Fruit fly (Drosophila melanogaster) whole organism, prepupa: ENCODE measurements around the gene ZnT86D.

Experiments used
- CG10631 ChIP-seq: fragments of 200-800 bp; sonication (Bioruptor generic); optimal IDR thresholded peaks from 2 replicates; lab custom pipeline; 2016; ENCODE audit warnings: missing biosample characterization, missing genetic modification characterization
- CG10669 ChIP-seq: fragments of 200-800 bp; sonication (Bioruptor generic); optimal IDR thresholded peaks from 3 replicates; lab custom pipeline; 2018; ENCODE audit warnings: missing biosample characterization, mild to moderate bottlenecking, missing genetic modification characterization, moderate library complexity
- CG11294 ChIP-seq: fragments of 200-800 bp; sonication (Bioruptor generic); IDR thresholded peaks from 2 replicates; pipeline ENCODE4 v1.3.6; 2022; ENCODE audit warnings: missing biosample characterization, missing genetic modification characterization
- CG11762 ChIP-seq: fragments of 200-800 bp; sonication (Bioruptor generic); optimal IDR thresholded peaks from 3 replicates; lab custom pipeline; 2016; ENCODE audit warnings: missing biosample characterization, missing genetic modification characterization; ENCODE audit not compliant: insufficient read depth
- CG11902 ChIP-seq: fragments of 200-800 bp; sonication (Bioruptor generic); optimal IDR thresholded peaks from 3 replicates; lab custom pipeline; 2016; ENCODE audit warnings: missing biosample characterization, missing genetic modification characterization
- CG15336 ChIP-seq: fragments of 200-800 bp; sonication (Bioruptor generic); IDR thresholded peaks from 2 replicates; pipeline ENCODE4 v1.3.6; 2022; ENCODE audit warnings: missing biosample characterization, missing genetic modification characterization
- CG16779 ChIP-seq: fragments of 200-800 bp; sonication (Bioruptor generic); optimal IDR thresholded peaks from 3 replicates; lab custom pipeline; 2017; ENCODE audit warnings: missing biosample characterization, mild to moderate bottlenecking, missing genetic modification characterization
- CG3032 ChIP-seq: fragments of 200-800 bp; optimal IDR thresholded peaks from 2 replicates; lab custom pipeline; 2019; ENCODE audit warnings: missing biosample characterization, mild to moderate bottlenecking, missing genetic modification characterization, moderate library complexity
- CG31627 ChIP-seq: fragments of 200-800 bp; sonication (Bioruptor generic); optimal IDR thresholded peaks from 3 replicates; lab custom pipeline; 2016; ENCODE audit warnings: missing biosample characterization, missing genetic modification characterization
- CG34406 ChIP-seq: fragments of 200-800 bp; sonication (Bioruptor generic); optimal IDR thresholded peaks from 3 replicates; lab custom pipeline; 2016; ENCODE audit warnings: missing biosample characterization, missing genetic modification characterization
- CG3919 ChIP-seq: fragments of 200-800 bp; sonication (Bioruptor generic); optimal IDR thresholded peaks from 3 replicates; lab custom pipeline; 2016; ENCODE audit warnings: missing biosample characterization, missing genetic modification characterization
- CG6163 ChIP-seq: fragments of 200-800 bp; sonication (Bioruptor generic); IDR thresholded peaks from 3 replicates; pipeline ENCODE4 v1.3.6; 2022; ENCODE audit warnings: missing biosample characterization, missing genetic modification characterization
- CG6792 ChIP-seq: fragments of 200-800 bp; sonication (Bioruptor generic); optimal IDR thresholded peaks from 3 replicates; lab custom pipeline; 2016; ENCODE audit warnings: missing biosample characterization, missing genetic modification characterization
- CG6854 ChIP-seq: fragments of 200-800 bp; sonication (Bioruptor generic); optimal IDR thresholded peaks from 2 replicates; lab custom pipeline; 2017; ENCODE audit warnings: missing biosample characterization, mild to moderate bottlenecking, missing genetic modification characterization
- CG7368 ChIP-seq: fragments of 200-800 bp; sonication (Bioruptor generic); optimal IDR thresholded peaks from 3 replicates; lab custom pipeline; 2016; ENCODE audit warnings: missing biosample characterization, missing genetic modification characterization
- CG8119 ChIP-seq: fragments of 200-800 bp; sonication (Bioruptor generic); IDR thresholded peaks from 3 replicates; pipeline ENCODE4 v1.3.6; 2022; ENCODE audit warnings: missing biosample characterization, missing genetic modification characterization
- CG8319 ChIP-seq: fragments of 200-800 bp; sonication (Bioruptor generic); optimal IDR thresholded peaks from 3 replicates; lab custom pipeline; 2016; ENCODE audit warnings: missing biosample characterization, missing genetic modification characterization
- CG8632 ChIP-seq: fragments of 200-800 bp; sonication (Bioruptor generic); optimal IDR thresholded peaks from 3 replicates; lab custom pipeline; 2016; ENCODE audit warnings: missing biosample characterization, missing genetic modification characterization
- Eip78C ChIP-seq: fragments of 200-800 bp; sonication (Bioruptor generic); peaks from one replicate; lab custom pipeline; 2016; ENCODE audit warnings: missing biosample characterization, missing genetic modification characterization
- Eip93F ChIP-seq: fragments of 200-800 bp; sonication (Bioruptor generic); optimal IDR thresholded peaks from 2 replicates; lab custom pipeline; 2016; ENCODE audit warnings: missing biosample characterization, mild to moderate bottlenecking, missing genetic modification characterization
- Ets21C ChIP-seq: fragments of 200-800 bp; sonication (Bioruptor generic); optimal IDR thresholded peaks from 3 replicates; lab custom pipeline; 2016; ENCODE audit warnings: missing biosample characterization, missing genetic modification characterization
- Gug ChIP-seq: fragments of 200-800 bp; sonication (Bioruptor generic); IDR thresholded peaks from 2 replicates; pipeline ENCODE4 v1.3.6; 2022; ENCODE audit warnings: missing biosample characterization, missing genetic modification characterization
- Hr38 ChIP-seq: sonication (Bioruptor generic); optimal IDR thresholded peaks from 2 replicates; lab custom pipeline; 2016; ENCODE audit warnings: missing biosample characterization, missing genetic modification characterization
- Lpt ChIP-seq: fragments of 200-800 bp; sonication (Bioruptor generic); optimal IDR thresholded peaks from 3 replicates; lab custom pipeline; 2016; ENCODE audit warnings: missing biosample characterization, missing genetic modification characterization
- Met ChIP-seq: fragments of 200-800 bp; sonication (Bioruptor generic); optimal IDR thresholded peaks from 3 replicates; lab custom pipeline; 2016; ENCODE audit warnings: missing biosample characterization, missing genetic modification characterization
- OdsH ChIP-seq: fragments of 200-800 bp; sonication (Bioruptor generic); optimal IDR thresholded peaks from 3 replicates; lab custom pipeline; 2016; ENCODE audit warnings: missing biosample characterization, missing genetic modification characterization
- Smox ChIP-seq: fragments of 200-800 bp; sonication (Bioruptor generic); optimal IDR thresholded peaks from 3 replicates; lab custom pipeline; 2016; ENCODE audit warnings: missing biosample characterization, missing genetic modification characterization
- Sox102F ChIP-seq: fragments of 200-800 bp; sonication (Bioruptor generic); optimal IDR thresholded peaks from 2 replicates; lab custom pipeline; 2016; ENCODE audit warnings: missing biosample characterization, mild to moderate bottlenecking, missing genetic modification characterization
- Sox14 ChIP-seq: fragments of 200-800 bp; sonication (Bioruptor generic); optimal IDR thresholded peaks from 3 replicates; lab custom pipeline; 2016; ENCODE audit warnings: missing biosample characterization, missing genetic modification characterization
- Sox15 ChIP-seq: fragments of 200-800 bp; sonication (Bioruptor generic); optimal IDR thresholded peaks from 3 replicates; lab custom pipeline; 2016; ENCODE audit warnings: missing biosample characterization, missing genetic modification characterization
- acj6 ChIP-seq: fragments of 200-800 bp; sonication (Bioruptor generic); optimal IDR thresholded peaks from 3 replicates; lab custom pipeline; 2016; ENCODE audit warnings: missing biosample characterization, missing genetic modification characterization
- dac ChIP-seq: fragments of 200-800 bp; sonication (Bioruptor generic); optimal IDR thresholded peaks from 2 replicates; lab custom pipeline; 2017; ENCODE audit warnings: missing biosample characterization, mild to moderate bottlenecking, missing genetic modification characterization
- dsx ChIP-seq: fragments of 200-800 bp; optimal IDR thresholded peaks from 3 replicates; lab custom pipeline; 2019; ENCODE audit warnings: missing biosample characterization, mild to moderate bottlenecking, missing genetic modification characterization, moderate library complexity; ENCODE audit not compliant: poor library complexity, severe bottlenecking
- eg ChIP-seq: fragments of 200-800 bp; sonication (Bioruptor generic); IDR thresholded peaks from 3 replicates; pipeline ENCODE4 v1.3.6; 2022; ENCODE audit warnings: missing biosample characterization, missing genetic modification characterization
- esn ChIP-seq: fragments of 200-800 bp; sonication (Bioruptor generic); optimal IDR thresholded peaks from 2 replicates; lab custom pipeline; 2016; ENCODE audit warnings: missing biosample characterization, mild to moderate bottlenecking, missing genetic modification characterization, moderate library complexity
- fkh ChIP-seq: fragments of 200-800 bp; sonication (Bioruptor generic); optimal IDR thresholded peaks from 3 replicates; lab custom pipeline; 2017; ENCODE audit warnings: missing biosample characterization, mild to moderate bottlenecking, missing genetic modification characterization, moderate library complexity
- net ChIP-seq: fragments of 200-800 bp; sonication (Bioruptor generic); optimal IDR thresholded peaks from 3 replicates; lab custom pipeline; 2016; ENCODE audit warnings: missing biosample characterization, missing genetic modification characterization
- pdm3 ChIP-seq: fragments of 200-800 bp; sonication (Bioruptor generic); optimal IDR thresholded peaks from 3 replicates; lab custom pipeline; 2016; ENCODE audit warnings: missing biosample characterization, missing genetic modification characterization
- ss ChIP-seq, 2 experiments: fragments of 200-800 bp; sonication (Bioruptor generic); optimal IDR thresholded peaks; 2 replicates in 1 of 2; 3 replicates in 1 of 2; lab custom pipeline; 2017 to 2018; ENCODE audit warnings: mild to moderate bottlenecking in 2 of 2, missing biosample characterization in 2 of 2, missing genetic modification characterization in 2 of 2, moderate library complexity in 1 of 2

Gene ZnT86D

dm6 chr3R:11214449-11214950 is at the start of gene ZnT86D (continued):
- TF ChIP-seq CG16779 (no peak), CG7368 (GFP tag; lab: Kevin White, UChicago) (no peak), OdsH (GFP tag; lab: Kevin White, UChicago) (peak; percentile 71), acj6 (GFP tag; lab: Kevin White, UChicago) (peak; percentile 61), CG6854 (GFP tag; lab: Kevin White, UChicago) (peak; percentile 51), CG8119 (peak; percentile 51; the same call in 2 of the 3 replicates), Lpt (GFP tag; lab: Kevin White, UChicago) (no peak), Sox14 (GFP tag; lab: Kevin White, UChicago) (peak; percentile 82), CG3919 (GFP tag; lab: Kevin White, UChicago) (peak; percentile 62)

DNA sequence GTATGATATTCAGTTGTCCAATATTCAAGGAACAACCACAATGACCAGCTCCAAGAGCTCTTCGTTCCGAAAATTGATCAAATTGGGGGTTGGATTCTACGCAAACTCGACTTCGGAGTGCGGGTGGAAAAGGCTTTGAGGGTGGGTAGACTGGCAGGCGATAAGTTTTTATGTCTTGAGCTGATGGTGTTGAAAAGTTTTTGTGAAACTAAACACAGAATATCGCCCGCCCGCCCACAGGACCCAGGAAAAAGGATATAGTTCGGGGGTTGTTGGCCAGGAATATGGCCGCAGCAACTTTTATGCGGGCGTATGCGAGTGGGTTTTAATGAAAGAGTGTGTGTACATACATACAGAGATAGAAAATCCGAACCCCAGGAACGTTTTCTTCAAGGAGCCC is 49.2 kb upstream of the ZnT86D start:
- TF ChIP-seq eg (GFP tag; lab: Robert Waterston, UW) (no peak), Sox15 (GFP tag; lab: Kevin White, UChicago) (no peak), CG8119 (no peak), Lpt (GFP tag; lab: Kevin White, UChicago) (no peak), Eip93F (no peak), CG8632 (GFP tag; lab: Kevin White, UChicago) (no peak), CG6163 (GFP tag; lab: Robert Waterston, UW) (no peak), CG3919 (GFP tag; lab: Kevin White, UChicago) (no peak), net (GFP tag; lab: Kevin White, UChicago) (no peak), Gug (GFP tag; lab: Robert Waterston, UW) (no peak), CG3032 (no peak), Smox (GFP tag; lab: Kevin White, UChicago) (no peak), acj6 (GFP tag; lab: Kevin White, UChicago) (no peak), CG6792 (GFP tag; lab: Kevin White, UChicago) (no peak), dsx (GFP tag; lab: Kevin White, UChicago) (no peak), ss (GFP tag; optimal IDR thresholded peaks at IDR 0.05; lab: Kevin White, UChicago) (no peak), Eip78C (GFP tag; lab: Kevin White, UChicago) (no peak), dac (GFP tag; lab: Kevin White, UChicago) (no peak)

DNA sequence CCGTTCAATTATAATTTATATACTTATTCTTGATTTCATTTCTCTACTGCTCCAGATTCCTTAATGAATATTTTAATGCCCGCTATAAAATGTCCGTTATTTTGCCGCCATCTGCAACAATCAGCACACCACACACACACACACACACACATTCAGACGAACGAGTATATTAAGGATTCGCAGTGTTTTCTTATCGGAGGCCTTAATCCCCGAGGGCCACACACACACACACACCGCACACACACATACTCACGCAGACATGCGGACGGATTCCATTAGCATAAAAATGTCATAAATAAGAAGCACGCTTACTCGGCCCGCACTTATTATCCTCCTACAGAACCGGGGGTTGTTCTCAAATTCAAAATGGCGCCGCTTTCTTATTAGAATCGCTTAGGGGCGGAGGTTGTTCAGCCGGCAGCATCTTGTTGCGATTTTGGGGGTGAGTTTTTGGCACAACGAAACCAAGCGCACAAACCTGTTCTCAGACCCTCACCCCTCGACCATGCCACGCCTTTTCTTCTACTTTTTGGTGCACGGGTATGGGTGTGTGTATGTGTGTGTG is 46.7 kb upstream of the ZnT86D start:
- no peak for TF ChIP-seq fkh (GFP tag; lab: Kevin White, UChicago)
- TF ChIP-seq Sox102F (GFP tag; lab: Kevin White, UChicago), result no peak
- TF ChIP-seq esn (GFP tag; lab: Kevin White, UChicago), result no peak
- TF ChIP-seq CG31627, result no peak
- no peak for TF ChIP-seq CG8632 (GFP tag; lab: Kevin White, UChicago)
- TF ChIP-seq Lpt (GFP tag; lab: Kevin White, UChicago), result no peak
- no peak for TF ChIP-seq CG6163 (GFP tag; lab: Robert Waterston, UW)
- no peak for TF ChIP-seq Sox14 (GFP tag; lab: Kevin White, UChicago)
- TF ChIP-seq eg (GFP tag; lab: Robert Waterston, UW), result no peak
- TF ChIP-seq CG34406 (GFP tag; lab: Kevin White, UChicago), result no peak

- no peak for TF ChIP-seq CG6163 (GFP tag; lab: Robert Waterston, UW)
- no peak for TF ChIP-seq CG8632 (GFP tag; lab: Kevin White, UChicago)
- no peak for TF ChIP-seq CG11294 (GFP tag; lab: Robert Waterston, UW)
- no peak for TF ChIP-seq CG3032
- no peak for TF ChIP-seq esn (GFP tag; lab: Kevin White, UChicago)
- no peak for TF ChIP-seq Hr38 (GFP tag; lab: Kevin White, UChicago)
- no peak for TF ChIP-seq CG11762 (GFP tag; lab: Kevin White, UChicago)
- TF ChIP-seq dsx (GFP tag; lab: Kevin White, UChicago), result no peak
- no peak for TF ChIP-seq CG8319 (GFP tag; lab: Kevin White, UChicago)
- no peak for TF ChIP-seq OdsH (GFP tag; lab: Kevin White, UChicago)
- no peak for TF ChIP-seq CG11902
- TF ChIP-seq pdm3 (GFP tag; lab: Kevin White, UChicago), result no peak
- no peak for TF ChIP-seq Ets21C
- TF ChIP-seq CG10669, result no peak
- TF ChIP-seq Gug (GFP tag; lab: Robert Waterston, UW), result no peak
- TF ChIP-seq Met (GFP tag; lab: Kevin White, UChicago), result no peak
- TF ChIP-seq CG15336 (GFP tag; lab: Robert Waterston, UW), result no peak
- no peak for TF ChIP-seq CG10631 (GFP tag; lab: Kevin White, UChicago)
These were observed 43.2 kb upstream of the ZnT86D start for dm6 chr3R:11257537-11257936.
